Fruit fly (Drosophila melanogaster) whole organism, embryonic: ENCODE data around the gene CG13622.
A peak's percentile ranks its signal among the peaks of the same experiment; 100 is the strongest.

ENCODE experiments used
- Aef1 ChIP-seq: fragments of 200-800 bp; sonication (Bioruptor generic); IDR thresholded peaks from 3 replicates; pipeline ENCODE4 v1.3.6; 2022; ENCODE audit warnings: missing biosample characterization, missing genetic modification characterization
- Atf-2 ChIP-seq: fragments of 200-800 bp; sonication (Bioruptor generic); optimal IDR thresholded peaks from 2 replicates; lab custom pipeline; 2016; ENCODE audit warnings: missing biosample characterization, missing genetic modification characterization
- Awh ChIP-seq: fragments of 200-800 bp; sonication (Bioruptor generic); IDR thresholded peaks from 2 replicates; pipeline ENCODE4, ENCODE4 v1.3.6; 2022; ENCODE audit warnings: missing biosample characterization, missing genetic modification characterization
- B-H2 ChIP-seq: fragments of 200-800 bp; sonication (Bioruptor generic); optimal IDR thresholded peaks from 2 replicates; lab custom pipeline; 2018; ENCODE audit warnings: missing biosample characterization, mild to moderate bottlenecking, missing genetic modification characterization
- Bgb ChIP-seq: fragments of 200-800 bp; sonication (Bioruptor generic); IDR thresholded peaks from 2 replicates; pipeline ENCODE4 v1.3.6; 2022; ENCODE audit warnings: missing biosample characterization, missing genetic modification characterization; ENCODE audit not compliant: partially characterized antibody
- Blimp-1 ChIP-seq: fragments of 200-800 bp; sonication (Bioruptor generic); optimal IDR thresholded peaks from 3 replicates; lab custom pipeline; 2018; ENCODE audit warnings: missing biosample characterization, missing genetic modification characterization, mild to moderate bottlenecking, moderate library complexity, missing genetic modification reagents
- CG10959 ChIP-seq: fragments of 200-800 bp; sonication (Bioruptor generic); IDR thresholded peaks from 2 replicates; pipeline ENCODE4 v1.3.6; 2022; ENCODE audit warnings: missing biosample characterization, missing genetic modification characterization
- CG11085 ChIP-seq: fragments of 200-800 bp; sonication (Bioruptor generic); IDR thresholded peaks from 2 replicates; pipeline ENCODE4 v1.3.6; 2022; ENCODE audit warnings: missing biosample characterization, missing genetic modification characterization
- CG11247 ChIP-seq: fragments of 200-800 bp; sonication (Bioruptor generic); IDR thresholded peaks from 2 replicates; pipeline ENCODE4 v1.3.6; 2022; ENCODE audit warnings: missing biosample characterization, missing genetic modification characterization
- CG11398 ChIP-seq: fragments of 200-800 bp; sonication (Bioruptor generic); optimal IDR thresholded peaks from 2 replicates; lab custom pipeline; 2016; ENCODE audit warnings: missing biosample characterization, missing genetic modification characterization
- CG11696 ChIP-seq: fragments of 200-800 bp; sonication (Bioruptor generic); IDR thresholded peaks from 2 replicates; pipeline ENCODE4 v1.3.6; 2022; ENCODE audit warnings: missing biosample characterization, missing genetic modification characterization
- CG12219 ChIP-seq: fragments of 200-800 bp; sonication (Bioruptor generic); optimal IDR thresholded peaks from 3 replicates; lab custom pipeline; 2018; ENCODE audit warnings: missing biosample characterization, mild to moderate bottlenecking, missing genetic modification characterization
- CG12769 ChIP-seq: fragments of 200-800 bp; sonication (Bioruptor generic); optimal IDR thresholded peaks from 2 replicates; lab custom pipeline; 2019; ENCODE audit warnings: missing biosample characterization, mild to moderate bottlenecking, missing genetic modification characterization, moderate library complexity
- CG13894 ChIP-seq: fragments of 200-800 bp; sonication (Bioruptor generic); optimal IDR thresholded peaks from 3 replicates; lab custom pipeline; 2018; ENCODE audit warnings: missing biosample characterization, mild to moderate bottlenecking, missing genetic modification characterization, moderate library complexity
- CG15269 ChIP-seq: fragments of 200-800 bp; sonication (Bioruptor generic); optimal IDR thresholded peaks from 2 replicates; lab custom pipeline; 2018; ENCODE audit warnings: missing biosample characterization, mild to moderate bottlenecking, missing genetic modification characterization, moderate library complexity
- CG16779 ChIP-seq: fragments of 200-800 bp; sonication (Bioruptor generic); IDR thresholded peaks from 2 replicates; pipeline ENCODE4 v1.3.6; 2022; ENCODE audit warnings: missing biosample characterization, missing genetic modification characterization
- CG17385 ChIP-seq: fragments of 200-800 bp; sonication (Bioruptor generic); optimal IDR thresholded peaks from 3 replicates; lab custom pipeline; 2018; ENCODE audit warnings: missing biosample characterization, mild to moderate bottlenecking, missing genetic modification characterization
- CG18011 ChIP-seq: fragments of 200-800 bp; sonication (Bioruptor generic); optimal IDR thresholded peaks from 2 replicates; lab custom pipeline; 2017; ENCODE audit warnings: missing biosample characterization, missing genetic modification characterization, mild to moderate bottlenecking, moderate library complexity, missing genotype
- CG31441 ChIP-seq: fragments of 200-800 bp; sonication (Bioruptor generic); IDR thresholded peaks from 2 replicates; pipeline ENCODE4 v1.3.6; 2022; ENCODE audit warnings: missing biosample characterization, missing genetic modification characterization
- CG3281 ChIP-seq: fragments of 200-800 bp; sonication (Bioruptor generic); optimal IDR thresholded peaks from 3 replicates; lab custom pipeline; 2017; ENCODE audit warnings: missing biosample characterization, mild to moderate bottlenecking, missing genetic modification characterization
- CG34376 ChIP-seq: fragments of 200-800 bp; sonication (Bioruptor generic); optimal IDR thresholded peaks from 2 replicates; lab custom pipeline; 2018; ENCODE audit warnings: missing biosample characterization, mild to moderate bottlenecking, missing genetic modification characterization
- CG3726 ChIP-seq: fragments of 200-800 bp; sonication (Bioruptor generic); IDR thresholded peaks from 3 replicates; pipeline ENCODE4, ENCODE4 v1.3.6; 2022; ENCODE audit warnings: missing biosample characterization, missing genetic modification characterization
- Dref ChIP-seq: fragments of 200-800 bp; sonication (Bioruptor generic); IDR thresholded peaks from 2 replicates; pipeline ENCODE4 v1.3.6; 2022; ENCODE audit warnings: missing biosample characterization, missing genetic modification characterization
- HLH3B ChIP-seq: fragments of 200-800 bp; sonication (Bioruptor generic); IDR thresholded peaks from 2 replicates; pipeline ENCODE4 v1.3.6; 2022; ENCODE audit warnings: missing biosample characterization, missing genetic modification characterization
- Hr3 ChIP-seq: fragments of 200-800 bp; sonication (Bioruptor generic); optimal IDR thresholded peaks from 3 replicates; lab custom pipeline; 2016; ENCODE audit warnings: missing biosample characterization, missing genetic modification characterization
- MESR4 ChIP-seq: fragments of 200-800 bp; sonication (Bioruptor generic); optimal IDR thresholded peaks from 2 replicates; lab custom pipeline; 2018; ENCODE audit warnings: missing biosample characterization, mild to moderate bottlenecking, missing genetic modification characterization, moderate library complexity
- Vsx1 ChIP-seq: fragments of 200-800 bp; sonication (Bioruptor generic); optimal IDR thresholded peaks from 2 replicates; lab custom pipeline; 2017; ENCODE audit warnings: missing biosample characterization, mild to moderate bottlenecking, missing genetic modification characterization, missing genetic modification reagents
- Xbp1 ChIP-seq: fragments of 200-800 bp; sonication (Bioruptor generic); optimal IDR thresholded peaks from 3 replicates; lab custom pipeline; 2016; ENCODE audit warnings: missing biosample characterization, mild to moderate bottlenecking, missing genetic modification characterization
- chinmo ChIP-seq: fragments of 200-800 bp; sonication (Bioruptor generic); IDR thresholded peaks from 4 replicates; pipeline ENCODE4 v1.3.6; 2022; ENCODE audit warnings: missing biosample characterization, missing genetic modification characterization; ENCODE audit not compliant: partially characterized antibody
- cwo ChIP-seq: fragments of 200-800 bp; sonication (Bioruptor generic); optimal IDR thresholded peaks from 3 replicates; lab custom pipeline; 2017; ENCODE audit warnings: missing biosample characterization, missing genetic modification characterization, mild to moderate bottlenecking, moderate library complexity, missing genetic modification reagents
- dmrt11E ChIP-seq: fragments of 200-800 bp; sonication (Bioruptor generic); optimal IDR thresholded peaks from 3 replicates; lab custom pipeline; 2018; ENCODE audit warnings: missing biosample characterization, mild to moderate bottlenecking, missing genetic modification characterization, moderate library complexity
- dysf ChIP-seq: fragments of 200-800 bp; sonication (Bioruptor generic); IDR thresholded peaks from 3 replicates; pipeline ENCODE4 v1.3.6; 2022; ENCODE audit warnings: missing biosample characterization, missing genetic modification characterization
- emc ChIP-seq: fragments of 200-800 bp; sonication (Bioruptor generic); optimal IDR thresholded peaks from 2 replicates; lab custom pipeline; 2016; ENCODE audit warnings: missing biosample characterization, missing genetic modification characterization
- fd64A ChIP-seq: fragments of 200-800 bp; sonication (Bioruptor generic); optimal IDR thresholded peaks from 3 replicates; lab custom pipeline; 2018; ENCODE audit warnings: missing biosample characterization, mild to moderate bottlenecking, missing genetic modification characterization
- kay ChIP-seq: fragments of 200-800 bp; sonication (Bioruptor generic); optimal IDR thresholded peaks from 2 replicates; lab custom pipeline; 2016; ENCODE audit warnings: missing biosample characterization, missing genetic modification characterization
- lilli ChIP-seq: fragments of 200-800 bp; sonication (Bioruptor generic); optimal IDR thresholded peaks from 3 replicates; lab custom pipeline; 2016; ENCODE audit warnings: missing biosample characterization, missing genetic modification characterization
- lov ChIP-seq, 2 experiments: fragments of 200-800 bp in 1 of 2; fragments of >200 bp in 1 of 2; sonication (Bioruptor generic) in 1 of 2; IDR thresholded peaks in 1 of 2; optimal IDR thresholded peaks in 1 of 2; 2 replicates in 1 of 2; 3 replicates in 1 of 2; pipeline versions ENCODE4 v1.3.6 to Lab custom; 2017 to 2022; ENCODE audit warnings: missing biosample characterization in 1 of 2, missing genetic modification characterization in 1 of 2
- mirr ChIP-seq: fragments of 200-800 bp; sonication (Bioruptor generic); optimal IDR thresholded peaks from 3 replicates; lab custom pipeline; 2018; ENCODE audit warnings: missing biosample characterization, mild to moderate bottlenecking, missing genetic modification characterization
- onecut ChIP-seq: fragments of 200-800 bp; sonication (Bioruptor generic); IDR thresholded peaks from 2 replicates; pipeline ENCODE4 v1.3.6; 2022; ENCODE audit warnings: missing biosample characterization, missing genetic modification characterization
- otp ChIP-seq: fragments of 200-800 bp; sonication (Bioruptor generic); IDR thresholded peaks from 3 replicates; pipeline ENCODE4, ENCODE4 v1.3.6; 2022; ENCODE audit warnings: missing biosample characterization, missing genetic modification characterization
- sug ChIP-seq: fragments of 200-800 bp; optimal IDR thresholded peaks from 2 replicates; lab custom pipeline; 2019; ENCODE audit warnings: missing biosample characterization, mild to moderate bottlenecking, missing genetic modification characterization, moderate library complexity
- twi ChIP-seq: fragments of 200-800 bp; optimal IDR thresholded peaks from 2 replicates; lab custom pipeline; 2019; ENCODE audit warnings: missing biosample characterization, mild to moderate bottlenecking, missing genetic modification characterization, moderate library complexity
- z ChIP-seq: fragments of 200-800 bp; sonication (Bioruptor generic); IDR thresholded peaks from 3 replicates; pipeline ENCODE4 v1.3.6; 2022; ENCODE audit warnings: missing biosample characterization, missing genetic modification characterization

CG13622 gene

DNA sequence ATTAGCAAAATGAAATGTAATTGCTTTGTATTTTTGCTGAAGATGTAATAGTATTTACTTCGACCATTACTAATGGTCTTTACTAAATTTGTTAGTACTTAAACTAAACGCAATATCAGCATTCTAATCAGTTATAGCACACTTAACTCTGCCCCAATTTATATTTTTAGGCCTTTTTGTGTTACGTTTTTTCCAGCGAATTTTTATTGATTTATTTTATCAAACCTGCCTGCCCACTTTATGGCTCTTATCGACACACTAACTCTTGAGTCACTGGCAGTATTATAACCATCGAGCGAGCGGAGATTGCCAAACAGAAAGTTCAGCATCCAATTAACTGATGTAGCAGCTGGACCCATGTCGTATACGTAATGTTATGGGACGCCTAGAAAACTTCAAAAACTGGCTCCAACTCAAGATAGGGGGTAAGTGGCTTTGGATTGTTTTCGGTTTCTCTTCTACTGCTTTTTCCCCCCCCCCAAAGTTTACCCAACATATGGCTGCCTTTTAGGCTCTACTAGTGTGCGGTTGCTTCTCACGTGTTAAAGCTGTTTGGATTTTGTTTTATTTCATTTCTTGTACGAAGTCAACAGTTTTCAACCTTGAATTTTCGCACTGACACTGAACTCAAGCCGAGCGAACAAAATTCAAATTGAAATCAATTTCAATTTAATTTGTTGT is 46.3 kb upstream of the CG13622 start (continued):
- peak; percentile 1 for TF ChIP-seq Vsx1 (GFP tag; lab: Kevin White, UChicago)
- TF ChIP-seq cwo (GFP tag; lab: Kevin White, UChicago) = peak; percentile 77
- peak; percentile 17 for TF ChIP-seq Blimp-1 (GFP tag; lab: Kevin White, UChicago)
- TF ChIP-seq CG15269 = peak; percentile 41
- no peak for TF ChIP-seq dysf (GFP tag; lab: Robert Waterston, UW)
- no peak for TF ChIP-seq MESR4 (GFP tag; lab: Kevin White, UChicago)
- no peak for TF ChIP-seq CG16779
- TF ChIP-seq CG11085 = no peak
- no peak for TF ChIP-seq Aef1 (GFP tag; lab: Robert Waterston, UW)
- TF ChIP-seq mirr (GFP tag; lab: Kevin White, UChicago) = peak; percentile 32
- no peak for TF ChIP-seq z (GFP tag; lab: Robert Waterston, UW)
- no peak for TF ChIP-seq CG12219 (GFP tag; lab: Kevin White, UChicago)
- TF ChIP-seq fd64A (GFP tag; lab: Kevin White, UChicago) = no peak
- peak; percentile 46 for TF ChIP-seq sug (tag; lab: Kevin White, UChicago)
- TF ChIP-seq Dref = no peak
- TF ChIP-seq dmrt11E (tag; lab: Kevin White, UChicago) = no peak
- no peak for TF ChIP-seq CG11696 (GFP tag; lab: Robert Waterston, UW)
- TF ChIP-seq CG13894 (tag; lab: Kevin White, UChicago) = peak; percentile 81
- TF ChIP-seq Awh (GFP tag; lab: Robert Waterston, UW) = peak; percentile 75
- TF ChIP-seq Hr3 = no peak
- no peak for TF ChIP-seq CG11247 (GFP tag; lab: Robert Waterston, UW)
- no peak for TF ChIP-seq kay (GFP tag; lab: Kevin White, UChicago)
- no peak for TF ChIP-seq Bgb
- TF ChIP-seq CG12769 (tag; lab: Kevin White, UChicago) = peak; percentile 82
- TF ChIP-seq CG18011 (GFP tag; lab: Kevin White, UChicago) = no peak
- no peak for TF ChIP-seq lilli (GFP tag; lab: Kevin White, UChicago)
- no peak for TF ChIP-seq Xbp1 (GFP tag; lab: Kevin White, UChicago)
- no peak for TF ChIP-seq twi
- TF ChIP-seq CG10959 (GFP tag; lab: Robert Waterston, UW) = no peak
- TF ChIP-seq CG3726 (GFP tag; lab: Robert Waterston, UW) = no peak
- TF ChIP-seq chinmo = peak; percentile 7; the same call in 1 of the 4 replicates
- TF ChIP-seq B-H2 (GFP tag; lab: Kevin White, UChicago) = peak; percentile 19
- no peak for TF ChIP-seq CG11398 (GFP tag; lab: Kevin White, UChicago)
- TF ChIP-seq CG31441 = no peak
- TF ChIP-seq CG34376 (GFP tag; lab: Kevin White, UChicago) = peak; percentile 13
- peak; percentile 51 for TF ChIP-seq onecut
- TF ChIP-seq CG3281 (GFP tag; lab: Kevin White, UChicago) = no peak
- no peak for TF ChIP-seq emc
- no peak for TF ChIP-seq lov (optimal IDR thresholded peaks at IDR 0.05; lab: Kevin White, UChicago)
- TF ChIP-seq lov (GFP tag; IDR thresholded peaks at IDR 0.05; lab: Robert Waterston, UW) = peak; percentile 14; the same call in 1 of the 3 replicates
- TF ChIP-seq CG17385 = no peak
- TF ChIP-seq otp = 0 out of 3 replicates have a peak, but pooled peaks have one; percentile 26
- no peak for TF ChIP-seq Atf-2 (GFP tag; lab: Kevin White, UChicago)
- TF ChIP-seq HLH3B (GFP tag; lab: Robert Waterston, UW) = no peak
